Worm (Caenorhabditis elegans): ENCODE measurements around the gene Y42H9AR.1.

Y42H9AR.1 gene

DNA sequence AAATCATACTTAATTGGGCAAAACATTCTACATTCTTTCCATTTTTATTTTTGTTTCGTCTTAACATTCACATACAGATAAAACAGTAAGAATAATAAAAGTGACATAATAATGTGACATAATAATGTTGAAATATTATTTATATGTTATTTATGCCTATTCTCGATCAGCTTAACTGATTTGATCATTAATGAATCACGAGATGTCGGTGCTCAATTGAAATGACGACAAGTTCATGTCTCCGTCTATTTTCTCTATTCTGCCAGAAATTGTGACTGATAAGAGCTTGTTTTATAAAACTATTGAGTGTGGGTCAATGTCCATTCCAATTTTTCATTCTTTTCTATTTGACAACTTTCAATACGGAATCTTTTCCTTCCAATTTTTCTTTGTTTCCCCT, 38.5 kb downstream of the Y42H9AR.1 start:
- peak; percentile 32 for TF ChIP-seq ztf-22 (GFP tag; optimal IDR thresholded peaks at IDR 0.05)
- TF ChIP-seq nhr-80 (tag; optimal IDR thresholded peaks at IDR 0.05): peak; percentile 78
- no peak for TF ChIP-seq tbx-9 (tag; optimal IDR thresholded peaks at IDR 0.05; ENCODE audit: borderline replicate concordance)
- TF ChIP-seq snpc-4 (GFP tag; optimal IDR thresholded peaks at IDR 0.05): no peak
- TF ChIP-seq snpc-4 (tag; optimal IDR thresholded peaks at IDR 0.05): peak in 1 of 4 experiments; percentile 13
- TF ChIP-seq cebp-1 (GFP tag; IDR thresholded peaks at IDR 0.05): no peak
- TF ChIP-seq cebp-1 (tag; optimal IDR thresholded peaks at IDR 0.05): peak; percentile 65
- TF ChIP-seq akir-1 (GFP tag; optimal IDR thresholded peaks at IDR 0.05): no peak
- peak; percentile 34; the same call in 1 of the 2 replicates for TF ChIP-seq dox-1 (GFP tag; IDR thresholded peaks at IDR 0.05)
- peak; percentile 3 for TF ChIP-seq atf-7 (tag; optimal IDR thresholded peaks at IDR 0.05)
- TF ChIP-seq tbp1 (GFP tag; optimal IDR thresholded peaks at IDR 0.05): peak; percentile 2
- TF ChIP-seq unc-62 (GFP tag; optimal IDR thresholded peaks at IDR 0.05): peak; percentile 84
- no peak for TF ChIP-seq ceh-100 (GFP tag; IDR thresholded peaks at IDR 0.05)

DNA sequence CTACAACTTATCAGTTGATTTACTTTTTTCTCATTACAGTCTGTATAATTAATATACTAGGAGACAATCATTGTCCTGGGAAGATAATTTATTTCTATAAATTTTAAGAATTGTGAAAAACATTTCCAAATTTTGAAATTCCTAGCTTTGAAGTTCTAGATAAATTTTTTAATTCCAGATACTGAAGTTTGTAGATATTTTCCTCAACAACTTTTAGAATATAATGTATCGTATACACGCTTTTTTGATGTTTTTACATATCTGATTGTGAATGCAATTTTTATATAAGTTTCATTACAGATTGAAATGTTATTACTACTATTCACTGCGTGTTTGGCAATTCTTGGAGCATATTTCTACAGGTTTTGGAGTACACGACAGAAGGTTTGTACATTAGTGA, 39.0 kb downstream of the Y42H9AR.1 start, which contains the start of gene faah-2:
TSS of gene faah-2 (plus strand) at position 301 of the 400 bp plus-strand sequence.
- TF ChIP-seq pha-4 (tag; optimal IDR thresholded peaks at IDR 0.05) (no peak), sea-2 (GFP tag; IDR thresholded peaks at IDR 0.05) (no peak)

DNA sequence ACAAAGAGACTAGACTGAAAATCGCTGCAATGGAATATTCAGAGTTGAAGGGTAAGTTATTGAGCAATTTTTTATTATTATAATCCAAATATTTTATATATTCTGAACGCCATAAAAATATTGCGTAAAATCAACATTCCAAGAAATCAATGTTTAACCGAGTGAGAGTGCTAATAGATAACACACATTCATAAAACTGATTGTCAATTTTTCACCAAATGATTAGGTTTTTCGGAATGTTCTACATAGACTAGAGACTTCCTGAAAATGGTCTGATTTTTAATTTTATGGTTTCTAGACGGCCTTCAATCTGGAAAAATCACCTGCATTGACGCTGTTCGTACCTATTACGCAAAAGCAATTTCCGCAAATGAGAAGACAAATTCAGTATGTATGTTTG, 39.5 kb downstream of the Y42H9AR.1 start:
- no peak for TF ChIP-seq dpl-1 (GFP tag; optimal IDR thresholded peaks at IDR 0.05)
- no peak for TF ChIP-seq pbrm-1 (GFP tag; IDR thresholded peaks at IDR 0.05)
- TF ChIP-seq chd-7 (tag; optimal IDR thresholded peaks at IDR 0.05): no peak
- no peak for TF ChIP-seq egl-44 (GFP tag; IDR thresholded peaks at IDR 0.05)
- TF ChIP-seq madf-6 (GFP tag; IDR thresholded peaks at IDR 0.05): no peak
- TF ChIP-seq dpff-1 (tag; optimal IDR thresholded peaks at IDR 0.05): no peak
- 0 out of 2 replicates have a peak, but pooled peaks have one; percentile 13 for TF ChIP-seq nfyb-1 (GFP tag; IDR thresholded peaks at IDR 0.05)
- TF ChIP-seq ets-4 (GFP tag; optimal IDR thresholded peaks at IDR 0.05): no peak
- TF ChIP-seq aptf-3 (GFP tag; IDR thresholded peaks at IDR 0.05): no peak
- no peak for TF ChIP-seq F55B11.4 (tag; optimal IDR thresholded peaks at IDR 0.05; ENCODE audit: borderline replicate concordance, insufficient read depth)
- TF ChIP-seq Y79H2A.3 (GFP tag; conservative IDR thresholded peaks at IDR 0.05): no peak
- TF ChIP-seq lsl-1 (GFP tag; optimal IDR thresholded peaks at IDR 0.05): no peak
- TF ChIP-seq nhr-80 (tag; optimal IDR thresholded peaks at IDR 0.05): peak; percentile 16
- no peak for TF ChIP-seq ceh-79 (tag; optimal IDR thresholded peaks at IDR 0.05)

DNA sequence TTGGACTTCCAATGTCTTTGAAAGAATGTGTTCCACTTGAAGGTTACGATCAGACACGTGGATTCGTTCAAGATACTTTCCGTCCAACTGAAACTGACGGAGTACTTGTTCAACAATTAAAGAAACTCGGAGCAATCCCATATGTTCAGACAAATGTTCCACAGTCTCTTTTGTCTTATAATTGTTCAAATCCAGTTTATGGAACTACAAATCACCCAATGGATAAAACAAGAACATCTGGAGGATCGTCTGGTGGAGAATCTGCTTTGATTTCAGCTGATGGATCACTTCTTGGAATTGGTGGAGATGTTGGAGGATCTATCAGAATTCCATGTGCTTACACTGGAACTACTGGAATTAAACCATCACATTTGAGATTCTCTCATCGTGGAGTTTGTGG, 40.0 kb downstream of the Y42H9AR.1 start:
- TF ChIP-seq chd-7 (tag; optimal IDR thresholded peaks at IDR 0.05) (no peak), hmg-1.2 (GFP tag; IDR thresholded peaks at IDR 0.05) (0 out of 2 replicates have a peak, but pooled peaks have one; percentile 10)

DNA sequence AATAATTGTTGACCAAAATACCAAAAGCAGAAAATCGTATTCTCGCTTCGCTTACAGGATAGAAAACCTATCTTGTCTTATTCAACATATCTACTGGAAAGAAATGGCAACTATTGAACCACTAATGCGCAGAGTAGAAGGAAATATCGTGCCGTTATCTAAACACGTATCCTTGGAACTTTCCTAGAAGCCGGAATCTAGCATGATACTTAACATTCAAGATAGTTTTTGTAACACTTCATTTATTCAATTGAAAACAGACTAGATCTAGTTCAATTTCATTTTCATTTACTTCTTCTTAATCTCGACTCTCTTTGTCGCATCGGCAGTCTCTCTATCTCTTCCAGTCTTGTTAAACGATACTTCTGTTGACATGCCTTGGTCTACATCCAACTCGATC, 41.8 kb downstream of the Y42H9AR.1 start:
- TF ChIP-seq nfya-2 (GFP tag; IDR thresholded peaks at IDR 0.05) (no peak), die-1 (tag; optimal IDR thresholded peaks at IDR 0.05) (no peak), nhr-90 (tag; optimal IDR thresholded peaks at IDR 0.05) (peak; percentile 20), madf-3 (GFP tag; IDR thresholded peaks at IDR 0.05) (no peak)
